Worm (Caenorhabditis elegans): ENCODE data around the gene cyp-23A1.

Gene cyp-23A1

DNA sequence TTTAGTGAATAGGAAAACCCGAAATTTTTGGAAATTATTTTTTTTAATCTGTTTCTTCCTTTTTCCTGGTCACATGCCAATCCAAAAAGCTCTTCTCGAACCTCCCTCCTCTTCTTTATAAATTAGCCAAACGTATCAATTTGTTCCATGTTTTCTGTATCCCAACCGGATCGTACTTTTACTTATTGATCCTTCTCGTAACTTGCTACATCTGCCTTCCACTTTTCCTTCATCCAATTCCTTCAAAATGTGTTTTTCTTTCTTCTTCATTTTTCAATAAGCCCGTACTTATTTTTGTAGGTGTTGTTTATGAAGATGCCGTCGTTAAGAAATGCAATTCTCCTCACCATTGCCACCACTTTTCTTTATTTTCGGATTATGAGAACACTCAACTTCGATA, at the start of gene cyp-23A1:
TSS of gene cyp-23A1 (plus strand) at position 301 of the 400 bp plus-strand sequence.
- TF ChIP-seq sea-1 (GFP tag; conservative IDR thresholded peaks at IDR 0.05), result no peak
- TF ChIP-seq B0310.2 (tag; optimal IDR thresholded peaks at IDR 0.05), result no peak
- no peak for TF ChIP-seq tbx-37 (GFP tag; conservative IDR thresholded peaks at IDR 0.05)
- TF ChIP-seq hnd-1 (tag; optimal IDR thresholded peaks at IDR 0.05), result no peak
- TF ChIP-seq ceh-13 (GFP tag; optimal IDR thresholded peaks at IDR 0.05), result no peak
- TF ChIP-seq tbx-11 (GFP tag; IDR thresholded peaks at IDR 0.05), result no peak
- TF ChIP-seq hmbx-1 (tag; optimal IDR thresholded peaks at IDR 0.05), result no peak
- TF ChIP-seq flt-1 (GFP tag; IDR thresholded peaks at IDR 0.05), result no peak
- TF ChIP-seq hmg-4 (GFP tag; optimal IDR thresholded peaks at IDR 0.05), result no peak
- TF ChIP-seq pes-1 (GFP tag; IDR thresholded peaks at IDR 0.05), result no peak
- no peak for TF ChIP-seq tra-4 (tag; optimal IDR thresholded peaks at IDR 0.05)
- TF ChIP-seq aly-1 (tag; optimal IDR thresholded peaks at IDR 0.05), result no peak
- no peak for TF ChIP-seq F13C5.2 (tag; optimal IDR thresholded peaks at IDR 0.05)
- no peak for TF ChIP-seq ets-7 (tag; optimal IDR thresholded peaks at IDR 0.05)
- TF ChIP-seq ama-1 (optimal IDR thresholded peaks at IDR 0.05), result no peak
- no peak for TF ChIP-seq scrt-1 (GFP tag; IDR thresholded peaks at IDR 0.05)

DNA sequence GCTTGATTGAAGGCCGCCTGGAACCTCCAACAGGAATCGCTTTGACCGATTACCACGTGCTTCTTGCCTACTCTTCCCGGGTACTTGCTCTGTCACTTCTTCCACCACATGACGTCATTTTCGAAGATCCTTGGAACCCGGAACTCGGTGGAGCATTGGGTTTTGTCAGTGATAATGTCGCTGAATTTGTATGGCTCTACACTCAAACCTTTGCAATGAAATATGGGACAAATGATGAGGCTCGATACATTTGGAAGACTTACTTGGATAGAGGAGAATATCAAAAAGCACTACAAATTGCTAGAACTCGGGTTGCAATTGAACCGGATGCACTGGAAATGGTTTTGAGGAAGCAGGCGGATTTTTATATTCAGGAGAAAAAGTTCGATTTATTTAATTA, 49.2 kb upstream of the cyp-23A1 start:
- no peak for TF ChIP-seq aly-1 (tag; optimal IDR thresholded peaks at IDR 0.05)
- no peak for TF ChIP-seq tra-4 (tag; optimal IDR thresholded peaks at IDR 0.05)
- no peak for TF ChIP-seq sea-1 (GFP tag; conservative IDR thresholded peaks at IDR 0.05)
- no peak for TF ChIP-seq ets-7 (tag; optimal IDR thresholded peaks at IDR 0.05)
- no peak for TF ChIP-seq scrt-1 (GFP tag; IDR thresholded peaks at IDR 0.05)
- TF ChIP-seq ama-1 (optimal IDR thresholded peaks at IDR 0.05), result no peak
- no peak for TF ChIP-seq tbx-11 (GFP tag; IDR thresholded peaks at IDR 0.05)
- TF ChIP-seq hnd-1 (tag; optimal IDR thresholded peaks at IDR 0.05), result no peak
- TF ChIP-seq B0310.2 (tag; optimal IDR thresholded peaks at IDR 0.05), result no peak
- TF ChIP-seq F13C5.2 (tag; optimal IDR thresholded peaks at IDR 0.05), result no peak
- TF ChIP-seq flt-1 (GFP tag; IDR thresholded peaks at IDR 0.05), result no peak
- no peak for TF ChIP-seq pes-1 (GFP tag; IDR thresholded peaks at IDR 0.05)
- no peak for TF ChIP-seq ceh-13 (GFP tag; optimal IDR thresholded peaks at IDR 0.05)
- TF ChIP-seq ceh-36 (tag; optimal IDR thresholded peaks at IDR 0.05), result no peak
- TF ChIP-seq hmg-4 (GFP tag; optimal IDR thresholded peaks at IDR 0.05), result no peak
- no peak for TF ChIP-seq hmbx-1 (tag; optimal IDR thresholded peaks at IDR 0.05)

ce11 chrII:4467869-4468268, 44.1 kb upstream of the cyp-23A1 start, which contains the start of gene W06B4.2:
Gene W06B4.2 (plus strand): TSS chrII:4468169.
- TF ChIP-seq ama-1 (optimal IDR thresholded peaks at IDR 0.05), result no peak
- no peak for TF ChIP-seq flt-1 (GFP tag; IDR thresholded peaks at IDR 0.05)
- no peak for TF ChIP-seq pes-1 (GFP tag; IDR thresholded peaks at IDR 0.05)
- TF ChIP-seq ets-7 (tag; optimal IDR thresholded peaks at IDR 0.05), result no peak
- TF ChIP-seq scrt-1 (GFP tag; IDR thresholded peaks at IDR 0.05), result no peak
- TF ChIP-seq hmbx-1 (tag; optimal IDR thresholded peaks at IDR 0.05), result no peak

DNA sequence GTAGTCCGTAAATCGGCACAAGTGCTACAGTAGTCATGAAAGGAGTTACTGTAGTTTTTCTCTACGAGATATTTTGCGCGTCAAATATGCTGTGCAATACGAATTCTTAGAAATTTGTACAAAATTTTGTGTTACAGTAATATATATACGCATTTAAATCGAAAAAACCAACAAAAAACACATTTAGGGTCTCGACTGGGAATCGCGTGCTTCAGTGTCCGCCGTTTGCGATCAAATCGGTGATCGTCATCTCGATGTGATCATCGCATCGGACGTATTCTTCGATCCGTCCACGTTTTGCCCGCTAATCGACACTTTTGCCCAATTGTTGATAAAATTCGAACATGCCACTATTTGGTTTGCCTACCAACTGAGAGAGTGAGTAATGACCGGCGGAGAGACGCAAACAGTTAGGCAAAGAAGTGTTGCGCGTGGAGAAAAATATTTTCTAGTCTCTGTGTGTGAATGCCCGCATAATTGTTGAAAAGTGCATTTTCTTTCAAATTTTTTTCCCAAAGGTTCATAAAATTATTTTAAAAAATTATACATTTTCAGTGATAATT, 43.0 kb upstream of the cyp-23A1 start:
- no peak for TF ChIP-seq tbx-11 (GFP tag; IDR thresholded peaks at IDR 0.05)

- no peak for TF ChIP-seq hmg-4 (GFP tag; optimal IDR thresholded peaks at IDR 0.05)
- TF ChIP-seq tbx-11 (GFP tag; IDR thresholded peaks at IDR 0.05), result no peak
These were observed 40.9 kb upstream of the cyp-23A1 start, which contains the start of gene W06B4.1 for ce11 chrII:4470972-4471645. Gene W06B4.1 (plus strand): TSS chrII:4471595.

- no peak for TF ChIP-seq sea-1 (GFP tag; conservative IDR thresholded peaks at IDR 0.05)
- TF ChIP-seq ceh-36 (tag; optimal IDR thresholded peaks at IDR 0.05), result no peak
- no peak for TF ChIP-seq tbx-11 (GFP tag; IDR thresholded peaks at IDR 0.05)
- no peak for TF ChIP-seq flt-1 (GFP tag; IDR thresholded peaks at IDR 0.05)
- TF ChIP-seq ets-7 (tag; optimal IDR thresholded peaks at IDR 0.05), result no peak
- TF ChIP-seq tra-4 (tag; optimal IDR thresholded peaks at IDR 0.05), result no peak
- no peak for TF ChIP-seq hmg-4 (GFP tag; optimal IDR thresholded peaks at IDR 0.05)
- TF ChIP-seq hnd-1 (tag; optimal IDR thresholded peaks at IDR 0.05), result no peak
- no peak for TF ChIP-seq hmbx-1 (tag; optimal IDR thresholded peaks at IDR 0.05)
- no peak for TF ChIP-seq ama-1 (optimal IDR thresholded peaks at IDR 0.05)
- TF ChIP-seq aly-1 (tag; optimal IDR thresholded peaks at IDR 0.05), result no peak
These were observed 37.9 kb upstream of the cyp-23A1 start for ce11 chrII:4474005-4474655.

ce11 chrII:4478303-4478702, 33.7 kb upstream of the cyp-23A1 start, which contains the start of gene T05C1.1:
Gene T05C1.1 (plus strand): TSS chrII:4478603.
- TF ChIP-seq flt-1 (GFP tag; IDR thresholded peaks at IDR 0.05), result no peak
- no peak for TF ChIP-seq ceh-13 (GFP tag; optimal IDR thresholded peaks at IDR 0.05)
- no peak for TF ChIP-seq ceh-36 (tag; optimal IDR thresholded peaks at IDR 0.05)
- no peak for TF ChIP-seq hmg-4 (GFP tag; optimal IDR thresholded peaks at IDR 0.05)
- no peak for TF ChIP-seq B0310.2 (tag; optimal IDR thresholded peaks at IDR 0.05)
- TF ChIP-seq aly-1 (tag; optimal IDR thresholded peaks at IDR 0.05), result no peak
- TF ChIP-seq ama-1 (optimal IDR thresholded peaks at IDR 0.05), result no peak
- no peak for TF ChIP-seq tbx-11 (GFP tag; IDR thresholded peaks at IDR 0.05)
- TF ChIP-seq F13C5.2 (tag; optimal IDR thresholded peaks at IDR 0.05), result no peak
- no peak for TF ChIP-seq scrt-1 (GFP tag; IDR thresholded peaks at IDR 0.05)
- TF ChIP-seq sea-1 (GFP tag; conservative IDR thresholded peaks at IDR 0.05), result no peak
- TF ChIP-seq tra-4 (tag; optimal IDR thresholded peaks at IDR 0.05), result no peak
- no peak for TF ChIP-seq pes-1 (GFP tag; IDR thresholded peaks at IDR 0.05)
- TF ChIP-seq hmbx-1 (tag; optimal IDR thresholded peaks at IDR 0.05), result no peak
- TF ChIP-seq ets-7 (tag; optimal IDR thresholded peaks at IDR 0.05), result no peak
- TF ChIP-seq hnd-1 (tag; optimal IDR thresholded peaks at IDR 0.05), result no peak
- TF ChIP-seq tbx-37 (GFP tag; conservative IDR thresholded peaks at IDR 0.05), result no peak

Data from whole organism, early embryonic.